Fruit fly (Drosophila melanogaster) whole organism: ENCODE results near the gene Cyp318a1.

ENCODE experiments used
- CG8478 ChIP-seq: fragments of >200 bp; optimal IDR thresholded peaks from 2 replicates; lab custom pipeline; 2018; ENCODE audit warnings: inconsistent platforms
- Dll ChIP-seq: fragments of >200 bp; optimal IDR thresholded peaks from 2 replicates; lab custom pipeline; 2017
- EcR ChIP-seq, 2 experiments: fragments of >200 bp; optimal IDR thresholded peaks; 2 replicates each; lab custom pipeline; 2017; ENCODE audit warnings: missing biosample characterization in 2 of 2, missing genetic modification characterization in 2 of 2, missing genetic modification reagents in 2 of 2
- pan ChIP-seq: fragments of >200 bp; optimal IDR thresholded peaks from 2 replicates; lab custom pipeline; 2017
- psq ChIP-seq: fragments of >200 bp; optimal IDR thresholded peaks from 2 replicates; lab custom pipeline; 2017
- usp ChIP-seq: fragments of >200 bp; optimal IDR thresholded peaks from 2 replicates; lab custom pipeline; 2017; ENCODE audit warnings: missing biosample characterization, missing genetic modification characterization, mixed read lengths

Gene Cyp318a1

dm6 chrX:12004395-12004768 is 28.1 kb upstream of the Cyp318a1 start:
- TF ChIP-seq EcR (GFP tag; optimal IDR thresholded peaks at IDR 0.05; lab: Kevin White, UChicago) (no peak), psq (lab: Kevin White, UChicago) (no peak), Dll (no peak), pan (lab: Kevin White, UChicago) (no peak), usp (no peak), CG8478 (no peak)

- TF ChIP-seq CG8478 (no peak), psq (lab: Kevin White, UChicago) (no peak), EcR (GFP tag; optimal IDR thresholded peaks at IDR 0.05; lab: Kevin White, UChicago) (no peak), usp (no peak), Dll (peak; percentile 55)
Observed at dm6 chrX:12006678-12007441, 25.6 kb upstream of the Cyp318a1 start, which contains the start of gene CG1806. Gene CG1806 (plus strand): TSS chrX:12007176.

- TF ChIP-seq CG8478 (no peak), psq (lab: Kevin White, UChicago) (no peak), pan (lab: Kevin White, UChicago) (no peak), EcR (GFP tag; optimal IDR thresholded peaks at IDR 0.05; lab: Kevin White, UChicago) (no peak), Dll (no peak), usp (no peak)
Observed at dm6 chrX:12007593-12007992, 24.8 kb upstream of the Cyp318a1 start.

dm6 chrX:12012149-12013097 is 20.0 kb upstream of the Cyp318a1 start, which contains the start of the genes CG1492 and regucalcin:
Gene CG1492 (minus strand): TSS chrX:12012211.
Gene regucalcin (plus strand): TSS chrX:12012377.
- TF ChIP-seq usp: no peak
- TF ChIP-seq EcR (GFP tag; optimal IDR thresholded peaks at IDR 0.05; lab: Kevin White, UChicago): no peak
- TF ChIP-seq psq (lab: Kevin White, UChicago): no peak
- TF ChIP-seq pan (lab: Kevin White, UChicago): no peak
- no peak for TF ChIP-seq Dll
- no peak for TF ChIP-seq CG8478

dm6 chrX:12013098-12013493 is 19.3 kb upstream of the Cyp318a1 start:
- no peak for TF ChIP-seq EcR (GFP tag; optimal IDR thresholded peaks at IDR 0.05; lab: Kevin White, UChicago)
- no peak for TF ChIP-seq pan (lab: Kevin White, UChicago)

dm6 chrX:12014131-12014530 is 18.3 kb upstream of the Cyp318a1 start:
- TF ChIP-seq psq (lab: Kevin White, UChicago) (no peak), EcR (GFP tag; optimal IDR thresholded peaks at IDR 0.05; lab: Kevin White, UChicago) (no peak), usp (no peak), CG8478 (no peak), pan (lab: Kevin White, UChicago) (no peak), Dll (no peak)

dm6 chrX:12014800-12015389 is 17.5 kb upstream of the Cyp318a1 start:
- TF ChIP-seq EcR (GFP tag; optimal IDR thresholded peaks at IDR 0.05; lab: Kevin White, UChicago): no peak
- no peak for TF ChIP-seq psq (lab: Kevin White, UChicago)
- no peak for TF ChIP-seq usp
- TF ChIP-seq Dll: no peak
- no peak for TF ChIP-seq CG8478
- no peak for TF ChIP-seq pan (lab: Kevin White, UChicago)

dm6 chrX:12017815-12018439 is 14.5 kb upstream of the Cyp318a1 start, which contains the start of gene Chrac-16:
Gene Chrac-16 (minus strand): TSS chrX:12017961.
- TF ChIP-seq CG8478 (no peak), EcR (GFP tag; optimal IDR thresholded peaks at IDR 0.05; lab: Kevin White, UChicago) (no peak), usp (no peak), pan (lab: Kevin White, UChicago) (no peak), Dll (no peak), psq (lab: Kevin White, UChicago) (no peak)

- TF ChIP-seq CG8478 (peak; percentile 13), Dll (no peak)
Observed at dm6 chrX:12018440-12019101, 13.9 kb upstream of the Cyp318a1 start, which contains the start of gene Lsm12a. Gene Lsm12a (plus strand): TSS chrX:12018640.

- TF ChIP-seq psq (lab: Kevin White, UChicago) (no peak), pan (lab: Kevin White, UChicago) (no peak), EcR (GFP tag; optimal IDR thresholded peaks at IDR 0.05; lab: Kevin White, UChicago) (no peak)
Observed at dm6 chrX:12020857-12021256, 11.6 kb upstream of the Cyp318a1 start, which contains the start of gene Tango4. Gene Tango4 (plus strand): TSS chrX:12021068.

- TF ChIP-seq pan (lab: Kevin White, UChicago): no peak
- TF ChIP-seq EcR (GFP tag; optimal IDR thresholded peaks at IDR 0.05; lab: Kevin White, UChicago): no peak
- TF ChIP-seq usp: no peak
- no peak for TF ChIP-seq Dll
- TF ChIP-seq psq (lab: Kevin White, UChicago): no peak
- TF ChIP-seq CG8478: no peak
Observed at dm6 chrX:12021750-12022149, 10.7 kb upstream of the Cyp318a1 start.
